Worm (Caenorhabditis elegans): ENCODE results near the gene scl-6.
A peak's percentile ranks its signal among the peaks of the same experiment; 100 is the strongest.

scl-6 gene

DNA sequence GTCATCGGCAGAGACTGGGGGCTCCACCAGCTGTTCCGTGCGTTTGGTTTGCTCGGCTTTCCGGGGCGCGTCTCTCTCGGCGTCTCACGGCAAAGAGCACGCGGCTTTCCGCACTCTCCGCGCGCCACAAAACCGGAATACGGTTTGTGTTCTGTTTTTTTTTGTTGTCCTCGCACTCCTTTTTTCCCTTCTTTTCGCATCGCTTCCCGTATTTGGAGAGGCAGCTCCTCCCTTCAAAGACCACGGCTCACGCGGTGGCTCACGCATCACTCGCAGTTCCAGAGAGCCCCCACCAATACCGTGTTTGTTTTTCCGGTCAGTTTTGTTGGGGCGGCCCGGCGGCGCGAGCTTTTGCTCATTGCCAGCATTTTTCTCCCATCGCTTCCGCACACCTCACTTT, 45.7 kb upstream of the scl-6 start (continued):
- TF ChIP-seq lin-26 (GFP tag; IDR thresholded peaks at IDR 0.05) (no peak), snpc-1.3 (tag; optimal IDR thresholded peaks at IDR 0.05; ENCODE audit: insufficient read depth) (no peak), xnd-1 (tag; optimal IDR thresholded peaks at IDR 0.05) (no peak)

DNA sequence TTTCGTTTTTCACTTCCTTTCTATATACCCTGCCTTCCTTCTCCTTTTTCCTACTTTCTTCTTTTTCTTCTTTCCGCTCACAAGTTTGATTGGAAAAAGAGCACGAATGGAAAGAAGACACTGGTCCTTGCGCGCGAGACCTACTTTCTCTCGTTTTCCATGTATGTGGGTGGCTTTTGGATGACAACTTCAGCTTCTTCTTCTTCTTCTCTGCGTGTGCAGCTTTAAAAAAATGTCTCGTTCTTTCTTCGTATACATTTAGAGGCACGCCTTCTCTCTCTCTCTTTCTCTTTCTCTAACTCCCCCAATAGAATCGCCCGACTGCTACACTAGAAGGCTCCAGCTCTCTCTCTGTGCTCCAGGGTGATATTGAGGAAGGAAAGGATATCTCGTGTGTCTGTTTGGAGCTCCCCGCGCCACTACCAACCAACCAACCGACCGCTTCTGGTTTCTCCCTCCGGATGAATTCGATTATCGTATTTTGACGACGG, 42.7 kb upstream of the scl-6 start:
- no peak for TF ChIP-seq C17E4.6 (GFP tag; IDR thresholded peaks at IDR 0.05)
- no peak for TF ChIP-seq egl-44 (GFP tag; IDR thresholded peaks at IDR 0.05)
- TF ChIP-seq hlh-26 (GFP tag; conservative IDR thresholded peaks at IDR 0.05): no peak
- no peak for TF ChIP-seq C06A6.2 (GFP tag; conservative IDR thresholded peaks at IDR 0.05)
- no peak for TF ChIP-seq attf-5 (GFP tag; optimal IDR thresholded peaks at IDR 0.05)
- TF ChIP-seq ceh-58 (GFP tag; IDR thresholded peaks at IDR 0.05): no peak
- 0 out of 2 replicates have a peak, but pooled peaks have one; percentile 14 for TF ChIP-seq rcor-1 (GFP tag; IDR thresholded peaks at IDR 0.05)
- TF ChIP-seq nhr-179 (tag; optimal IDR thresholded peaks at IDR 0.05): no peak
- TF ChIP-seq K12H6.12 (tag; optimal IDR thresholded peaks at IDR 0.05): no peak
- TF ChIP-seq let-607 (tag; optimal IDR thresholded peaks at IDR 0.05): no peak
- 0 out of 2 replicates have a peak, but pooled peaks have one; percentile 12 for TF ChIP-seq egl-18 (GFP tag; IDR thresholded peaks at IDR 0.05)
- TF ChIP-seq zim-3 (tag; optimal IDR thresholded peaks at IDR 0.05): no peak
- no peak for TF ChIP-seq D2030.7 (GFP tag; IDR thresholded peaks at IDR 0.05)
- TF ChIP-seq B0336.3 (GFP tag; IDR thresholded peaks at IDR 0.05): no peak
- TF ChIP-seq attf-6 (GFP tag; IDR thresholded peaks at IDR 0.05): no peak
- peak; percentile 54; the same call in 1 of the 2 replicates for TF ChIP-seq zfh-2 (GFP tag; conservative IDR thresholded peaks at IDR 0.05)
- TF ChIP-seq Y95B8A.8 (GFP tag; IDR thresholded peaks at IDR 0.05): no peak
- no peak for TF ChIP-seq T26A5.8 (tag; optimal IDR thresholded peaks at IDR 0.05)
- no peak for TF ChIP-seq F57A8.1 (GFP tag; optimal IDR thresholded peaks at IDR 0.05)
- TF ChIP-seq xnd-1 (tag; optimal IDR thresholded peaks at IDR 0.05): no peak
- TF ChIP-seq rpc-1 (optimal IDR thresholded peaks at IDR 0.05): no peak
- no peak for TF ChIP-seq rpc-1 (tag; optimal IDR thresholded peaks at IDR 0.05)
- no peak for TF ChIP-seq sea-2 (GFP tag; IDR thresholded peaks at IDR 0.05)
- peak; percentile 14 for TF ChIP-seq ceh-27 (GFP tag; optimal IDR thresholded peaks at IDR 0.05)
- TF ChIP-seq ets-4 (GFP tag; optimal IDR thresholded peaks at IDR 0.05): no peak
- TF ChIP-seq Y79H2A.3 (GFP tag; conservative IDR thresholded peaks at IDR 0.05): no peak
- TF ChIP-seq cebp-1 (GFP tag; IDR thresholded peaks at IDR 0.05): no peak
- peak; percentile 5 for TF ChIP-seq cebp-1 (tag; optimal IDR thresholded peaks at IDR 0.05)
- no peak for TF ChIP-seq pbrm-1 (GFP tag; IDR thresholded peaks at IDR 0.05)
- no peak for TF ChIP-seq mcd-1 (GFP tag; IDR thresholded peaks at IDR 0.05)
- TF ChIP-seq F10E7.11 (tag; optimal IDR thresholded peaks at IDR 0.05): no peak
- TF ChIP-seq egrh-3 (GFP tag; IDR thresholded peaks at IDR 0.05): no peak
- TF ChIP-seq tbx-9 (tag; optimal IDR thresholded peaks at IDR 0.05; ENCODE audit: borderline replicate concordance): no peak
- TF ChIP-seq Y56A3A.18 (GFP tag; IDR thresholded peaks at IDR 0.05): no peak

DNA sequence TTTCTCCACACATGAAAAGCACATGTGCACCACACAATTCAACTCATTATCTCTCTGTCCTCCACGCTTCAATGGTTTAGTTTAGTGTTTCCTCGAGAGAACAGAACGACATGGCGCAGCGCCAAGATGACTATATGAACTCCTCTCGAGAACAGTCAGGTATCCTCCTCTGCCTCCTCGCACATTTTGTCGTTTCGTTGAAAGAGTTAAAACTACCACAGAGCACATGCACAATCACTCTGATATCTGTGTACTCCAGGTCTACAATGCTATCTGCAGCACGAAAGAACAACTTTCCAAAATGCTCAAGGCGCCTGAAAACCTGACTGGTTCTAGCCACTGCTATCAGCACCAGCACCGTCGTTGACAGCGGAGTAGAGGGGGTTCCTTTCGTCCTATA, 41.8 kb upstream of the scl-6 start:
- TF ChIP-seq attf-5 (GFP tag; optimal IDR thresholded peaks at IDR 0.05) (peak; percentile 48), nhr-80 (tag; optimal IDR thresholded peaks at IDR 0.05) (peak; percentile 98), let-526 (GFP tag; IDR thresholded peaks at IDR 0.05) (0 out of 2 replicates have a peak, but pooled peaks have one; percentile 38), dox-1 (GFP tag; IDR thresholded peaks at IDR 0.05) (peak; percentile 61; the same call in 1 of the 2 replicates), let-607 (tag; optimal IDR thresholded peaks at IDR 0.05) (peak; percentile 34 to 46), chd-7 (tag; optimal IDR thresholded peaks at IDR 0.05) (peak; percentile 64), B0336.3 (GFP tag; IDR thresholded peaks at IDR 0.05) (peak; percentile 51; the same call in 1 of the 2 replicates), athp-1 (tag; optimal IDR thresholded peaks at IDR 0.05) (no peak), ZK185.1 (tag; optimal IDR thresholded peaks at IDR 0.05; ENCODE audit: poor library complexity, severe bottlenecking) (no peak), egrh-3 (GFP tag; IDR thresholded peaks at IDR 0.05) (0 out of 2 replicates have a peak, but pooled peaks have one; percentile 5), Y56A3A.18 (GFP tag; IDR thresholded peaks at IDR 0.05) (peak; percentile 73; the same call in 1 of the 2 replicates), tlf-1 (GFP tag; optimal IDR thresholded peaks at IDR 0.05) (peak; percentile 18), Y53F4B.3 (GFP tag; IDR thresholded peaks at IDR 0.05) (no peak), ztf-22 (GFP tag; optimal IDR thresholded peaks at IDR 0.05) (peak; percentile 34), egl-44 (GFP tag; IDR thresholded peaks at IDR 0.05) (no peak), F33H1.4 (GFP tag; IDR thresholded peaks at IDR 0.05) (no peak), atf-7 (tag; optimal IDR thresholded peaks at IDR 0.05) (peak; percentile 63)

All from whole organism, young adult.